In genomic region chr3R:25445546-25446400, dm6 we compare ENCODE assay signal across 1 fruit fly cellular context.
A peak's percentile ranks its signal among the peaks of the same experiment; 100 is the strongest.
TF ChIP-seq lines count a peak whose summit lies in the region.

No protein-coding gene starts in this region.

TF ChIP-seq in whole organism, embryonic, 481 proteins besides CTCF, POLR2A, EP300 and RAD21 (continued from another document and continues in another):
- no peak for TF ChIP-seq D (optimal IDR thresholded peaks at IDR 0.05; lab: Kevin White, UChicago)
- TF ChIP-seq D (GFP tag; optimal IDR thresholded peaks at IDR 0.05; lab: Kevin White, UChicago), result peak; percentile 60
- TF ChIP-seq fd102C (GFP tag; optimal IDR thresholded peaks at IDR 0.05; lab: Kevin White, UChicago), result no peak
- TF ChIP-seq kni (GFP tag; optimal IDR thresholded peaks at IDR 0.05; lab: Kevin White, UChicago), result peak; percentile 33
- peak; percentile 84 for TF ChIP-seq Awh (GFP tag; IDR thresholded peaks at IDR 0.05; lab: Robert Waterston, UW)
- peak; percentile 54 for TF ChIP-seq CG6254 (GFP tag; optimal IDR thresholded peaks at IDR 0.05; lab: Kevin White, UChicago)
- no peak for TF ChIP-seq CG10543 (GFP tag; optimal IDR thresholded peaks at IDR 0.05; lab: Kevin White, UChicago)
- peak in 1 of 3 experiments; percentile 81 for TF ChIP-seq lola (GFP tag; optimal IDR thresholded peaks at IDR 0.05; lab: Kevin White, UChicago)
- peak; percentile 47 for TF ChIP-seq CG8944 (GFP tag; optimal IDR thresholded peaks at IDR 0.05; lab: Kevin White, UChicago)
- TF ChIP-seq Six4 (GFP tag; optimal IDR thresholded peaks at IDR 0.05; lab: Kevin White, UChicago), result peak; percentile 53
- TF ChIP-seq CG4707 (GFP tag; optimal IDR thresholded peaks at IDR 0.05; lab: Kevin White, UChicago), result peak; percentile 90
- TF ChIP-seq trem (tag; optimal IDR thresholded peaks at IDR 0.05; lab: Kevin White, UChicago), result peak; percentile 77
- TF ChIP-seq tgo (GFP tag; IDR thresholded peaks at IDR 0.05; lab: Robert Waterston, UW), result peak; percentile 62
- peak; percentile 72 for TF ChIP-seq CG30431 (GFP tag; optimal IDR thresholded peaks at IDR 0.05; lab: Kevin White, UChicago)
- peak; percentile 30 for TF ChIP-seq Sry-δ (GFP tag; optimal IDR thresholded peaks at IDR 0.05; lab: Kevin White, UChicago)
- TF ChIP-seq CG30020 (tag; optimal IDR thresholded peaks at IDR 0.05; lab: Kevin White, UChicago), result peak; percentile 6
- TF ChIP-seq CG3726 (GFP tag; IDR thresholded peaks at IDR 0.05; lab: Robert Waterston, UW), result peak; percentile 70; the same call in 2 of the 3 replicates
- TF ChIP-seq btn (GFP tag; optimal IDR thresholded peaks at IDR 0.05; lab: Kevin White, UChicago), result peak; percentile 34
- peak; percentile 83 for TF ChIP-seq Sox102F (GFP tag; optimal IDR thresholded peaks at IDR 0.05; lab: Kevin White, UChicago)
- TF ChIP-seq CG11085 (GFP tag; IDR thresholded peaks at IDR 0.05; lab: Robert Waterston, UW), result no peak
- TF ChIP-seq esg (GFP tag; conservative IDR thresholded peaks at IDR 0.05; lab: Robert Waterston, UW), result peak; percentile 61
- no peak for TF ChIP-seq caup (GFP tag; optimal IDR thresholded peaks at IDR 0.05; lab: Kevin White, UChicago; ENCODE audit: severe bottlenecking)
- peak; percentile 76 for TF ChIP-seq CG12391 (tag; optimal IDR thresholded peaks at IDR 0.05; lab: Kevin White, UChicago)
- no peak for TF ChIP-seq Dfd (GFP tag; optimal IDR thresholded peaks at IDR 0.05; lab: Kevin White, UChicago)
- peak; percentile 50; the same call in 1 of the 2 replicates for TF ChIP-seq ap (GFP tag; IDR thresholded peaks at IDR 0.05; lab: Robert Waterston, UW)
- TF ChIP-seq pho (GFP tag; optimal IDR thresholded peaks at IDR 0.05; lab: Kevin White, UChicago), result no peak
- TF ChIP-seq CG10654 (GFP tag; optimal IDR thresholded peaks at IDR 0.05; lab: Kevin White, UChicago), result peak; percentile 44
- no peak for TF ChIP-seq Bgb (GFP tag; IDR thresholded peaks at IDR 0.05; lab: Robert Waterston, UW; ENCODE audit: partially characterized antibody)
- peak; percentile 93 for TF ChIP-seq CG2199 (GFP tag; IDR thresholded peaks at IDR 0.05; lab: Robert Waterston, UW)
- TF ChIP-seq z (GFP tag; IDR thresholded peaks at IDR 0.05; lab: Robert Waterston, UW), result no peak
- TF ChIP-seq Nf-YB (GFP tag; optimal IDR thresholded peaks at IDR 0.05; lab: Kevin White, UChicago), result peak; percentile 43
- TF ChIP-seq CG11560 (tag; IDR thresholded peaks at IDR 0.05; lab: Robert Waterston, UW), result peak; percentile 23; the same call in 1 of the 3 replicates
- TF ChIP-seq CG32772 (GFP tag; IDR thresholded peaks at IDR 0.05; lab: Robert Waterston, UW), result peak; percentile 74; the same call in 1 of the 2 replicates
- peak; percentile 40 for TF ChIP-seq lab (GFP tag; optimal IDR thresholded peaks at IDR 0.05; lab: Kevin White, UChicago)
- peak; percentile 83 for TF ChIP-seq vvl (GFP tag; IDR thresholded peaks at IDR 0.05; lab: Robert Waterston, UW)
- peak; percentile 33 for TF ChIP-seq CG1792 (GFP tag; optimal IDR thresholded peaks at IDR 0.05; lab: Kevin White, UChicago)
- peak; percentile 84 for TF ChIP-seq CG2875 (GFP tag; optimal IDR thresholded peaks at IDR 0.05; lab: Kevin White, UChicago)
- TF ChIP-seq Hr3 (GFP tag; optimal IDR thresholded peaks at IDR 0.05; lab: Kevin White, UChicago), result peak; percentile 57
- TF ChIP-seq H2.0 (GFP tag; IDR thresholded peaks at IDR 0.05; lab: Robert Waterston, UW), result peak; percentile 43
- TF ChIP-seq CG7786 (GFP tag; optimal IDR thresholded peaks at IDR 0.05; lab: Kevin White, UChicago), result peak; percentile 9
- 0 out of 2 replicates have a peak, but pooled peaks have one; percentile 8 for TF ChIP-seq tna (GFP tag; IDR thresholded peaks at IDR 0.05; lab: Robert Waterston, UW; ENCODE audit: partially characterized antibody)
- TF ChIP-seq CG3407 (GFP tag; optimal IDR thresholded peaks at IDR 0.05; lab: Kevin White, UChicago), result peak; percentile 76
- no peak for TF ChIP-seq sob (GFP tag; IDR thresholded peaks at IDR 0.05; lab: Robert Waterston, UW)
- TF ChIP-seq Dip2 (GFP tag; IDR thresholded peaks at IDR 0.05; lab: Robert Waterston, UW), result no peak
- peak; percentile 60 for TF ChIP-seq CG15601 (tag; optimal IDR thresholded peaks at IDR 0.05; lab: Kevin White, UChicago)
- TF ChIP-seq CG3281 (GFP tag; optimal IDR thresholded peaks at IDR 0.05; lab: Kevin White, UChicago), result no peak
- peak; percentile 84 for TF ChIP-seq fd96Cb (tag; optimal IDR thresholded peaks at IDR 0.05; lab: Kevin White, UChicago)
- peak; percentile 83 for TF ChIP-seq Ssrp (tag; optimal IDR thresholded peaks at IDR 0.05; lab: Kevin White, UChicago)
- no peak for TF ChIP-seq Fer1 (GFP tag; optimal IDR thresholded peaks at IDR 0.05; lab: Kevin White, UChicago)
- TF ChIP-seq CG18011 (GFP tag; optimal IDR thresholded peaks at IDR 0.05; lab: Kevin White, UChicago), result no peak
- peak; percentile 82 for TF ChIP-seq CG34422 (GFP tag; IDR thresholded peaks at IDR 0.05; lab: Robert Waterston, UW)
- no peak for TF ChIP-seq Trl (optimal IDR thresholded peaks at IDR 0.05; lab: Kevin White, UChicago)
- TF ChIP-seq Trl (GFP tag; optimal IDR thresholded peaks at IDR 0.05; lab: Kevin White, UChicago), result peak; percentile 21
- TF ChIP-seq sna (GFP tag; IDR thresholded peaks at IDR 0.05; lab: Robert Waterston, UW; ENCODE audit: partially characterized antibody), result peak; percentile 43; the same call in 1 of the 2 replicates
- TF ChIP-seq CG17612 (GFP tag; IDR thresholded peaks at IDR 0.05; lab: Robert Waterston, UW), result no peak
- peak; percentile 46; the same call in 1 of the 3 replicates for TF ChIP-seq Mrtf (GFP tag; IDR thresholded peaks at IDR 0.05; lab: Robert Waterston, UW)
- peak; percentile 3 for TF ChIP-seq twi (tag; optimal IDR thresholded peaks at IDR 0.05; lab: Kevin White, UChicago)
- no peak for TF ChIP-seq fd3F (GFP tag; optimal IDR thresholded peaks at IDR 0.05; lab: Kevin White, UChicago)
- peak; percentile 9 for TF ChIP-seq CG5245 (GFP tag; optimal IDR thresholded peaks at IDR 0.05; lab: Kevin White, UChicago)
- no peak for TF ChIP-seq Stat92E (GFP tag; optimal IDR thresholded peaks at IDR 0.05; lab: Kevin White, UChicago)
- peak; percentile 60 for TF ChIP-seq slp2 (GFP tag; optimal IDR thresholded peaks at IDR 0.05; lab: Kevin White, UChicago)
- peak; percentile 61; the same call in 1 of the 2 replicates for TF ChIP-seq E2f1 (GFP tag; IDR thresholded peaks at IDR 0.05; lab: Robert Waterston, UW)
- peak; percentile 63 for TF ChIP-seq bcd (GFP tag; optimal IDR thresholded peaks at IDR 0.05; lab: Kevin White, UChicago)
- TF ChIP-seq CG16779 (GFP tag; IDR thresholded peaks at IDR 0.05; lab: Robert Waterston, UW), result no peak
- no peak for TF ChIP-seq BtbVII (GFP tag; optimal IDR thresholded peaks at IDR 0.05; lab: Kevin White, UChicago)
- TF ChIP-seq croc (GFP tag; conservative IDR thresholded peaks at IDR 0.05; lab: Robert Waterston, UW), result peak; percentile 81
- TF ChIP-seq nerfin-1 (tag; optimal IDR thresholded peaks at IDR 0.05; lab: Kevin White, UChicago), result peak; percentile 41
- TF ChIP-seq CG5180 (GFP tag; optimal IDR thresholded peaks at IDR 0.05; lab: Kevin White, UChicago), result peak; percentile 96
- peak; percentile 66 for TF ChIP-seq grau (tag; optimal IDR thresholded peaks at IDR 0.05; lab: Kevin White, UChicago)
- TF ChIP-seq onecut (GFP tag; IDR thresholded peaks at IDR 0.05; lab: Robert Waterston, UW), result peak; percentile 7
- TF ChIP-seq Mes4 (GFP tag; optimal IDR thresholded peaks at IDR 0.05; lab: Kevin White, UChicago), result peak; percentile 57
- TF ChIP-seq otp (GFP tag; IDR thresholded peaks at IDR 0.05; lab: Robert Waterston, UW), result peak; percentile 61; the same call in 1 of the 3 replicates
- TF ChIP-seq CG9215 (GFP tag; IDR thresholded peaks at IDR 0.05; lab: Robert Waterston, UW), result peak; percentile 32; the same call in 1 of the 2 replicates
- peak; percentile 42 for TF ChIP-seq CG16863 (GFP tag; optimal IDR thresholded peaks at IDR 0.05; lab: Kevin White, UChicago)
- 0 out of 3 replicates have a peak, but pooled peaks have one; percentile 32 for TF ChIP-seq Opbp (GFP tag; IDR thresholded peaks at IDR 0.05; lab: Robert Waterston, UW; ENCODE audit: partially characterized antibody)
- TF ChIP-seq Antp (GFP tag; optimal IDR thresholded peaks at IDR 0.05; lab: Kevin White, UChicago), result peak; percentile 60
- TF ChIP-seq CG9727 (GFP tag; optimal IDR thresholded peaks at IDR 0.05; lab: Kevin White, UChicago), result peak; percentile 69
- no peak for TF ChIP-seq NFAT (GFP tag; IDR thresholded peaks at IDR 0.05; lab: Robert Waterston, UW)
- peak; percentile 77 for TF ChIP-seq CG3838 (GFP tag; optimal IDR thresholded peaks at IDR 0.05; lab: Kevin White, UChicago)
- peak; percentile 62 for TF ChIP-seq CG14050 (GFP tag; IDR thresholded peaks at IDR 0.05; lab: Robert Waterston, UW)
- no peak for TF ChIP-seq pb (GFP tag; optimal IDR thresholded peaks at IDR 0.05; lab: Kevin White, UChicago)
- TF ChIP-seq Med (GFP tag; lab: Kevin White, UChicago), result peak; percentile 62
- peak; percentile 51 for TF ChIP-seq org-1 (GFP tag; optimal IDR thresholded peaks at IDR 0.05; lab: Kevin White, UChicago)
- peak; percentile 69 for TF ChIP-seq CG17359 (tag; optimal IDR thresholded peaks at IDR 0.05; lab: Kevin White, UChicago)
- peak; percentile 68 for TF ChIP-seq CG4820 (GFP tag; optimal IDR thresholded peaks at IDR 0.05; lab: Kevin White, UChicago)
- TF ChIP-seq gsb-n (tag; optimal IDR thresholded peaks at IDR 0.05; lab: Kevin White, UChicago), result peak; percentile 71
- TF ChIP-seq CG33557 (GFP tag; optimal IDR thresholded peaks at IDR 0.05; lab: Kevin White, UChicago), result peak; percentile 59
- no peak for TF ChIP-seq MESR4 (GFP tag; optimal IDR thresholded peaks at IDR 0.05; lab: Kevin White, UChicago)
- TF ChIP-seq CG1529 (GFP tag; optimal IDR thresholded peaks at IDR 0.05; lab: Kevin White, UChicago), result peak; percentile 67
- TF ChIP-seq sc (optimal IDR thresholded peaks at IDR 0.05; lab: Kevin White, UChicago), result no peak
- TF ChIP-seq sc (GFP tag; optimal IDR thresholded peaks at IDR 0.05; lab: Kevin White, UChicago), result peak; percentile 79
- no peak for TF ChIP-seq Sin3A (optimal IDR thresholded peaks at IDR 0.05; lab: Kevin White, UChicago)
- peak; percentile 65; the same call in 1 of the 2 replicates for TF ChIP-seq CG10959 (GFP tag; IDR thresholded peaks at IDR 0.05; lab: Robert Waterston, UW)
- TF ChIP-seq Lhr (GFP tag; optimal IDR thresholded peaks at IDR 0.05; lab: Kevin White, UChicago), result peak; percentile 42
- TF ChIP-seq CG18262 (tag; optimal IDR thresholded peaks at IDR 0.05; lab: Kevin White, UChicago), result peak; percentile 89
- peak; percentile 71 for TF ChIP-seq CG11695 (GFP tag; IDR thresholded peaks at IDR 0.05; lab: Robert Waterston, UW)
- peak; percentile 72 for TF ChIP-seq Sry-β (GFP tag; optimal IDR thresholded peaks at IDR 0.05; lab: Kevin White, UChicago)
- TF ChIP-seq Jarid2 (GFP tag; optimal IDR thresholded peaks at IDR 0.05; lab: Kevin White, UChicago), result no peak
- TF ChIP-seq Xbp1 (GFP tag; optimal IDR thresholded peaks at IDR 0.05; lab: Kevin White, UChicago), result peak; percentile 57
- TF ChIP-seq Ets65A (GFP tag; lab: Kevin White, UChicago), result peak; percentile 88
- TF ChIP-seq zen (tag; optimal IDR thresholded peaks at IDR 0.05; lab: Kevin White, UChicago), result peak; percentile 46
- peak; percentile 27 for TF ChIP-seq CG15269 (tag; optimal IDR thresholded peaks at IDR 0.05; lab: Kevin White, UChicago)
- peak; percentile 16 for TF ChIP-seq CG2116 (GFP tag; optimal IDR thresholded peaks at IDR 0.05; lab: Kevin White, UChicago)
- peak; percentile 86 for TF ChIP-seq CG17829 (tag; optimal IDR thresholded peaks at IDR 0.05; lab: Kevin White, UChicago)
- 0 out of 2 replicates have a peak, but pooled peaks have one; percentile 14 for TF ChIP-seq Rfx (GFP tag; IDR thresholded peaks at IDR 0.05; lab: Robert Waterston, UW)
- TF ChIP-seq wor (GFP tag; IDR thresholded peaks at IDR 0.05; lab: Robert Waterston, UW), result peak; percentile 60
- TF ChIP-seq Abd-B (GFP tag; optimal IDR thresholded peaks at IDR 0.05; lab: Kevin White, UChicago), result peak; percentile 66
- peak; percentile 33 for TF ChIP-seq Side (GFP tag; optimal IDR thresholded peaks at IDR 0.05; lab: Kevin White, UChicago)
- no peak for TF ChIP-seq CG12071 (GFP tag; optimal IDR thresholded peaks at IDR 0.05; lab: Kevin White, UChicago)
- peak; percentile 75 for TF ChIP-seq CG31441 (GFP tag; IDR thresholded peaks at IDR 0.05; lab: Robert Waterston, UW)
- peak; percentile 16; the same call in 1 of the 2 replicates for TF ChIP-seq E2f2 (GFP tag; IDR thresholded peaks at IDR 0.05; lab: Robert Waterston, UW)
- TF ChIP-seq prd (optimal IDR thresholded peaks at IDR 0.05; lab: Kevin White, UChicago), result no peak
- peak; percentile 77 for TF ChIP-seq prd (GFP tag; IDR thresholded peaks at IDR 0.05; lab: Robert Waterston, UW)
- no peak; the same call in 1 of the 2 replicates for TF ChIP-seq nerfin-2 (GFP tag; IDR thresholded peaks at IDR 0.05; lab: Robert Waterston, UW; ENCODE audit: partially characterized antibody)
- peak; percentile 59 for TF ChIP-seq CG13424 (tag; optimal IDR thresholded peaks at IDR 0.05; lab: Kevin White, UChicago)
- peak; percentile 66 for TF ChIP-seq CG6813 (GFP tag; optimal IDR thresholded peaks at IDR 0.05; lab: Kevin White, UChicago)
- no peak for TF ChIP-seq wdn (GFP tag; IDR thresholded peaks at IDR 0.05; lab: Robert Waterston, UW)
- peak; percentile 54 for TF ChIP-seq Camta (GFP tag; optimal IDR thresholded peaks at IDR 0.05; lab: Kevin White, UChicago)
- peak; percentile 36 for TF ChIP-seq CG17802 (tag; optimal IDR thresholded peaks at IDR 0.05; lab: Kevin White, UChicago)
- peak; percentile 19 for TF ChIP-seq lbe (GFP tag; optimal IDR thresholded peaks at IDR 0.05; lab: Kevin White, UChicago)
- TF ChIP-seq CG1233 (GFP tag; optimal IDR thresholded peaks at IDR 0.05; lab: Kevin White, UChicago), result no peak
- TF ChIP-seq CG4282 (GFP tag; optimal IDR thresholded peaks at IDR 0.05; lab: Kevin White, UChicago), result peak; percentile 82
- peak; percentile 45 for TF ChIP-seq Atf-2 (GFP tag; optimal IDR thresholded peaks at IDR 0.05; lab: Kevin White, UChicago)
- TF ChIP-seq CG14441 (GFP tag; IDR thresholded peaks at IDR 0.05; lab: Robert Waterston, UW), result peak; percentile 61
- no peak for TF ChIP-seq ssp (GFP tag; IDR thresholded peaks at IDR 0.05; lab: Robert Waterston, UW)
- TF ChIP-seq h (optimal IDR thresholded peaks at IDR 0.05; lab: Kevin White, UChicago), result no peak
- peak; percentile 46 for TF ChIP-seq CG7271 (tag; optimal IDR thresholded peaks at IDR 0.05; lab: Kevin White, UChicago)
- peak; percentile 62; the same call in 1 of the 2 replicates for TF ChIP-seq sens-2 (GFP tag; IDR thresholded peaks at IDR 0.05; lab: Robert Waterston, UW)
- TF ChIP-seq CG2712 (tag; optimal IDR thresholded peaks at IDR 0.05; lab: Kevin White, UChicago), result peak; percentile 89
- no peak for TF ChIP-seq en (GFP tag; optimal IDR thresholded peaks at IDR 0.05; lab: Kevin White, UChicago)
- peak; percentile 73 for TF ChIP-seq CG32767 (GFP tag; IDR thresholded peaks at IDR 0.05; lab: Robert Waterston, UW)
